Worm (Caenorhabditis elegans): ENCODE data around the gene alh-10.
A peak's percentile ranks its signal among the peaks of the same experiment; 100 is the strongest.

alh-10 gene

DNA sequence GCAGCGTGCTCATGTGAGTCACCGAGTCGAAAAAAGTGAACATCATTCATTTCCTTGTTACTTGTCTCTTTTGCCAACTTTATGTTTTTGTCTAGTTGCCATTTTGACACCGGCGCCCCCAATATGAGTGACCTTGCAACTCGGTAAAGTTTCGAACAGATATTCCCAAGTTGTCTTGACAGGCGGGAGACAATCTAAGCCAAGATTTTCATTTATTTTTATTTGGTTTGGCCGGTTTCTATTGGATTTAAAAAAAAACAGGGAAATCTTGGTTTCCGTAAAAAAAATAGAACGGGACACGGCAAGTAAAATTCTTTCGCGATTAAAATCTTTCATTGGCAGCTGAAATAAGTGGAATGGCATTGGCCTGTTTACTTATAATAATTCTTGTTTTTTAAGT, 12.2 kb downstream of the alh-10 start:
- TF ChIP-seq elt-4 (tag; optimal IDR thresholded peaks at IDR 0.05) (no peak), madf-2 (tag; optimal IDR thresholded peaks at IDR 0.05) (no peak), pha-4 (tag; optimal IDR thresholded peaks at IDR 0.05) (no peak), dmd-4 (tag; optimal IDR thresholded peaks at IDR 0.05; ENCODE audit: borderline replicate concordance) (no peak), hlh-8 (tag; optimal IDR thresholded peaks at IDR 0.05) (no peak), ceh-31 (tag; optimal IDR thresholded peaks at IDR 0.05) (no peak), sdc-2 (tag; optimal IDR thresholded peaks at IDR 0.05) (no peak), F13H6.1 (tag; optimal IDR thresholded peaks at IDR 0.05) (no peak), pha-2 (tag; optimal IDR thresholded peaks at IDR 0.05) (no peak), elt-2 (tag; optimal IDR thresholded peaks at IDR 0.05) (no peak), fkh-10 (GFP tag; optimal IDR thresholded peaks at IDR 0.05) (no peak), ceh-6 (GFP tag; optimal IDR thresholded peaks at IDR 0.05) (no peak), K09A11.1 (tag; optimal IDR thresholded peaks at IDR 0.05; ENCODE audit: insufficient read depth) (no peak), pag-3 (tag; optimal IDR thresholded peaks at IDR 0.05; ENCODE audit: borderline replicate concordance) (no peak)

DNA sequence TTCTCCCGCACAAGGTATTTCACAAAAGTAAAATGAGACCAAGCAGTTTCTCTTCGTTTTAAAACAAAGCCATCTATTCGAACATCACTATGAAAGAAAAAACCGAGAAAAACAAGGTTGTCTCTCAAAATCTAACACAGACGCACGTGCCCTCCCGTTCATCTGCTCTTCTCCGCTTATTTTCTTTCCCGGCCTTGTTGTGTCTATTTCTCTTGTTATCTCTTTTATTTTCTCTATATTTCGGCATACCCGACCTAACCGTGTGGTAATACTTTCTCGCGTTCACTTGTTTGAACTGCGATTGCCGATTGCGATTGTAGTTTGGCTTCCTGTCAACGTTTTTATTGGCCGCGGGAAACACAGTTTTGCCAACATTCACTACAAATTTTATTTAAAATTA, 14.0 kb downstream of the alh-10 start:
- no peak for TF ChIP-seq F13H6.1 (tag; optimal IDR thresholded peaks at IDR 0.05)
- TF ChIP-seq pha-4 (tag; optimal IDR thresholded peaks at IDR 0.05) = no peak
- no peak for TF ChIP-seq ahr-1 (tag; optimal IDR thresholded peaks at IDR 0.05)
- no peak for TF ChIP-seq T23F11.4 (GFP tag; optimal IDR thresholded peaks at IDR 0.05)
- no peak for TF ChIP-seq ceh-2 (tag; optimal IDR thresholded peaks at IDR 0.05)
- TF ChIP-seq pag-3 (tag; optimal IDR thresholded peaks at IDR 0.05; ENCODE audit: borderline replicate concordance) = no peak
- TF ChIP-seq pqm-1 (tag; optimal IDR thresholded peaks at IDR 0.05) = no peak
- TF ChIP-seq ceh-24 (tag; optimal IDR thresholded peaks at IDR 0.05) = no peak
- TF ChIP-seq ceh-19 (GFP tag; optimal IDR thresholded peaks at IDR 0.05) = no peak
- no peak for TF ChIP-seq ceh-34 (tag; optimal IDR thresholded peaks at IDR 0.05)
- TF ChIP-seq fax-1 (tag; optimal IDR thresholded peaks at IDR 0.05) = no peak

DNA sequence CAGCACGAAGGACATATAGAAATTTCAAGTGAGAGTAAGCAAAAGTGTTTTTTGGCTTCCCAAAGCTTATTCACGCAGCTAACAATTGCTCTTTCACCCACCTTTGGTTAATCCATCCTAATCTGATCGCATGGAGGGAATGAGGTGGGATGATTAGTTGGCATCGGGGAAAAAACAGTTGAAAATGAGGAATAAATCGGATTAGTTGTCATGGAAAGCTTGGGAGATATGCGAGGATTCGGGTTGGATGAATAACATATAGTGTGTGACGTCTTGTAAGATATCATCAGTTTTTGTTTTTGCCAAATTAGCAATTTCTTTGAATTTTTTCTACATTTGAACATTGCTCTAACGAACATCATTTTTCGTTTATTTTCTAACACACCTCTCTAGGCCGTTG, 14.8 kb downstream of the alh-10 start:
- TF ChIP-seq pha-2 (tag; optimal IDR thresholded peaks at IDR 0.05) (no peak), unc-55 (GFP tag; optimal IDR thresholded peaks at IDR 0.05) (no peak), ceh-30 (tag; optimal IDR thresholded peaks at IDR 0.05) (no peak), ceh-24 (tag; optimal IDR thresholded peaks at IDR 0.05) (no peak), ceh-48 (tag; optimal IDR thresholded peaks at IDR 0.05) (no peak), pax-1 (tag; optimal IDR thresholded peaks at IDR 0.05) (no peak), ttx-3 (tag; optimal IDR thresholded peaks at IDR 0.05) (no peak), ceh-31 (tag; optimal IDR thresholded peaks at IDR 0.05) (no peak), nfya-1 (tag; optimal IDR thresholded peaks at IDR 0.05) (no peak), elt-2 (tag; optimal IDR thresholded peaks at IDR 0.05) (no peak), ets-4 (tag; optimal IDR thresholded peaks at IDR 0.05) (no peak), C38D4.7 (GFP tag; optimal IDR thresholded peaks at IDR 0.05) (no peak), ceh-22 (tag; optimal IDR thresholded peaks at IDR 0.05) (no peak), hlh-8 (tag; optimal IDR thresholded peaks at IDR 0.05) (no peak), nhr-11 (tag; optimal IDR thresholded peaks at IDR 0.05) (no peak), hlh-15 (tag; optimal IDR thresholded peaks at IDR 0.05) (no peak)

DNA sequence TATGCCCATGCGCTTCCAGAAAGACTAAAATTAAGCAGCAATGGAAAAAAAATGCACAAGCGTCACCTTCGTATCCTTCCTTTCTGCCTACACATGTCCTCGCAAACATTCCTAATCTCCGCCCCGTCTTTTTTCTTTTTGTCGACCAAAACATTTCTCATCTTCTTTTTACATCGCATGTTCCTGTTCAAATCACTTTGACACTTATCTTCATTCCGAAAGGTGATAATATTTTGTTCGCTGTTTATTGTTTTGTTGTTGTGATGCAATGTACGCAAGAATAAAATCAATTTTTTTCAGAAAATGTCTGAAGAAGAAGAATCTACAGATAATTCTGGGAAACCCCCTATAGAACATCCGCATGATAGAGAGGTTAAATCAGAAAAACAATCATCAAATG, 17.1 kb downstream of the alh-10 start, which contains the start of gene ist-1:
TSS of gene ist-1 (plus strand) at position 301 of the 400 bp plus-strand sequence.
- TF ChIP-seq unc-3 (GFP tag; conservative IDR thresholded peaks at IDR 0.05) (no peak), unc-3 (tag; optimal IDR thresholded peaks at IDR 0.05) (no peak)

DNA sequence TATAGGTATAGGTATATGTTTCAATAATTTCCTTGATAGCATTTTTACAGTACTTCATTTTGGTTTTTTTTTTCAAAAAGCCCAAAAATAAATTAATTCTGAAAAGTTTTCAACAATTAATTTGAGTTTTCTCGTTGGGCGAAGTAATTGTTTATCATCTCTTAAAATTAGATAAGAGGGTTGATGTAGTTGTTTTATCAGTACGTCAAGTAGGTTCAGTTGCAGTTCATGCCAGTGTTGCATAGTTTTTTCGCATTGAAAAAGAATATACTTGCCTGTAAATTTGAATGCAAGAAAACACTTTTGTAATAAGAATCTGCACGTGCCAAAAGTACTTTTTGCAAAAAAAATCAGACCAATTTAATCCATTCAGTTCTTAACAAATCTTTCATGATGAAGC, 18.3 kb downstream of the alh-10 start:
- no peak for TF ChIP-seq ceh-22 (tag; optimal IDR thresholded peaks at IDR 0.05)
- peak; percentile 66 for TF ChIP-seq elt-2 (tag; optimal IDR thresholded peaks at IDR 0.05)

Data from whole organism, late embryonic.